Worm (Caenorhabditis elegans) whole organism, L3 larva: ENCODE measurements around the gene F18E9.8.

Experiments used
- ZK546.5 ChIP-seq: sonication (generic microtip); optimal IDR thresholded peaks from 2 replicates; lab custom pipeline; 2017; ENCODE audit warnings: missing biosample characterization, missing genetic modification characterization
- aly-2 ChIP-seq: fragments of 150-350 bp; optimal IDR thresholded peaks from 2 replicates; lab custom pipeline; 2014; ENCODE audit warnings: missing biosample characterization, missing genetic modification characterization
- ceh-16 ChIP-seq: sonication (generic microtip); optimal IDR thresholded peaks from 2 replicates; lab custom pipeline; 2017; ENCODE audit warnings: missing biosample characterization, missing genetic modification characterization
- ceh-9 ChIP-seq: sonication (generic microtip); optimal IDR thresholded peaks from 2 replicates; lab custom pipeline; 2018; ENCODE audit warnings: missing biosample characterization, missing genetic modification characterization
- egl-5 ChIP-seq: fragments of 150-350 bp; optimal IDR thresholded peaks from 2 replicates; lab custom pipeline; 2017; ENCODE audit warnings: missing biosample characterization, missing genetic modification reagents, missing genetic modification characterization, inconsistent platforms
- elt-1 ChIP-seq: fragments of 150-350 bp; optimal IDR thresholded peaks from 2 replicates; lab custom pipeline; 2014; ENCODE audit warnings: missing biosample characterization, missing genetic modification characterization
- elt-2 ChIP-seq: sonication (generic microtip); optimal IDR thresholded peaks from 2 replicates; lab custom pipeline; 2016; ENCODE audit warnings: missing genetic modification reagents, mild to moderate bottlenecking, missing genetic modification characterization, missing compliant biosample characterization
- elt-3 ChIP-seq, 3 experiments: fragments of 150-350 bp in 1 of 3; sonication (generic microtip) in 2 of 3; optimal IDR thresholded peaks; 2 replicates in 2 of 3; 4 replicates in 1 of 3; lab custom pipeline; 2014 to 2017; ENCODE audit warnings: missing biosample characterization in 3 of 3, missing genetic modification characterization in 3 of 3
- eor-1 ChIP-seq, 2 experiments: fragments of 150-350 bp; optimal IDR thresholded peaks; 2 replicates each; lab custom pipeline; 2014 to 2018; ENCODE audit warnings: missing biosample characterization in 2 of 2, missing genetic modification characterization in 2 of 2
- fos-1 ChIP-seq: fragments of 150-350 bp; optimal IDR thresholded peaks from 2 replicates; lab custom pipeline; 2014; ENCODE audit warnings: missing biosample characterization, missing genetic modification characterization
- hmg-11 ChIP-seq: sonication (generic microtip); optimal IDR thresholded peaks from 2 replicates; lab custom pipeline; 2016; ENCODE audit warnings: missing genetic modification characterization, missing compliant biosample characterization
- jun-1 ChIP-seq: fragments of 150-350 bp; optimal IDR thresholded peaks from 2 replicates; lab custom pipeline; 2014; ENCODE audit warnings: missing biosample characterization, missing genetic modification reagents, missing genetic modification characterization
- lin-15B ChIP-seq: fragments of 150-350 bp; optimal IDR thresholded peaks from 2 replicates; lab custom pipeline; 2014; ENCODE audit warnings: missing biosample characterization, missing genetic modification characterization
- lin-39 ChIP-seq: fragments of 150-350 bp; optimal IDR thresholded peaks from 2 replicates; lab custom pipeline; 2018; ENCODE audit warnings: missing biosample characterization, missing genetic modification reagents, missing genetic modification characterization
- mdl-1 ChIP-seq: fragments of 150-350 bp; optimal IDR thresholded peaks from 2 replicates; lab custom pipeline; 2014; ENCODE audit warnings: missing biosample characterization, missing genetic modification characterization
- mml-1 ChIP-seq: fragments of 150-350 bp; sonication (generic microtip); optimal IDR thresholded peaks from 3 replicates; lab custom pipeline; 2014; ENCODE audit warnings: missing biosample characterization, missing genetic modification characterization
- nfya-1 ChIP-seq: sonication (generic microtip); optimal IDR thresholded peaks from 2 replicates; lab custom pipeline; 2017; ENCODE audit warnings: missing genetic modification characterization, mild to moderate bottlenecking, missing compliant biosample characterization, antibody characterized with exemption, moderate library complexity; ENCODE audit not compliant: insufficient read depth
- nhr-12 ChIP-seq: fragments of 150-350 bp; optimal IDR thresholded peaks from 2 replicates; lab custom pipeline; 2014; ENCODE audit warnings: missing biosample characterization, missing genetic modification characterization
- nhr-23 ChIP-seq: fragments of 150-350 bp; optimal IDR thresholded peaks from 2 replicates; lab custom pipeline; 2014; ENCODE audit warnings: missing biosample characterization, missing genetic modification reagents, missing genetic modification characterization
- nhr-237 ChIP-seq: fragments of 150-350 bp; optimal IDR thresholded peaks from 2 replicates; lab custom pipeline; 2014; ENCODE audit warnings: missing biosample characterization, missing genetic modification characterization
- nhr-25 ChIP-seq: sonication (generic microtip); optimal IDR thresholded peaks from 2 replicates; lab custom pipeline; 2017; ENCODE audit warnings: missing biosample characterization, missing genetic modification characterization
- nhr-28 ChIP-seq: fragments of 150-350 bp; optimal IDR thresholded peaks from 2 replicates; lab custom pipeline; 2014; ENCODE audit warnings: missing biosample characterization, missing genetic modification characterization
- nhr-43 ChIP-seq: sonication (generic microtip); optimal IDR thresholded peaks from 2 replicates; lab custom pipeline; 2016; ENCODE audit warnings: mild to moderate bottlenecking, missing genetic modification characterization, missing compliant biosample characterization; ENCODE audit not compliant: poor library complexity, severe bottlenecking
- nhr-76 ChIP-seq: fragments of 150-350 bp; sonication (generic microtip); optimal IDR thresholded peaks from 5 replicates; lab custom pipeline; 2014; ENCODE audit warnings: missing biosample characterization, missing genetic modification characterization
- nhr-77 ChIP-seq: fragments of 150-350 bp; optimal IDR thresholded peaks from 2 replicates; lab custom pipeline; 2014; ENCODE audit warnings: missing biosample characterization, missing genetic modification characterization
- pha-4 ChIP-seq: fragments of 150-350 bp; optimal IDR thresholded peaks from 2 replicates; lab custom pipeline; 2014; ENCODE audit warnings: missing biosample characterization, missing genetic modification reagents, missing genetic modification characterization
- pqm-1 ChIP-seq: fragments of 150-350 bp; optimal IDR thresholded peaks from 2 replicates; lab custom pipeline; 2017; ENCODE audit warnings: missing biosample characterization, missing genetic modification characterization, inconsistent platforms
- sea-2 ChIP-seq: fragments of 150-350 bp; sonication (generic microtip); optimal IDR thresholded peaks from 4 replicates; lab custom pipeline; 2014; ENCODE audit warnings: missing biosample characterization, missing genetic modification reagents, missing genetic modification characterization
- skn-1 ChIP-seq: fragments of 150-350 bp; optimal IDR thresholded peaks from 2 replicates; lab custom pipeline; 2014; ENCODE audit warnings: missing biosample characterization, missing genetic modification characterization
- unc-39 ChIP-seq: sonication (generic microtip); optimal IDR thresholded peaks from 4 replicates; lab custom pipeline; 2017; ENCODE audit warnings: missing biosample characterization, missing genetic modification characterization
- unc-62 ChIP-seq: fragments of 150-350 bp; sonication (generic microtip); optimal IDR thresholded peaks from 4 replicates; lab custom pipeline; 2014; ENCODE audit warnings: missing biosample characterization, missing genetic modification reagents, missing genetic modification characterization
- ztf-11 ChIP-seq: fragments of 150-350 bp; optimal IDR thresholded peaks from 2 replicates; lab custom pipeline; 2014; ENCODE audit warnings: missing biosample characterization, missing genetic modification characterization
- ztf-4 ChIP-seq: fragments of 150-350 bp; optimal IDR thresholded peaks from 2 replicates; lab custom pipeline; 2014; ENCODE audit warnings: missing biosample characterization, missing genetic modification characterization

F18E9.8 gene

ce11 chrX:8567823-8568314 lies 13.5 kb downstream of the F18E9.8 start:
- TF ChIP-seq jun-1, result no peak
- TF ChIP-seq nhr-28, result no peak
- TF ChIP-seq ceh-9, result no peak
- no peak for TF ChIP-seq skn-1 (tag; lab: Kevin White, UChicago)
- no peak for TF ChIP-seq aly-2
- TF ChIP-seq elt-2, result peak; percentile 38

- TF ChIP-seq nhr-25 (no peak), elt-3 (tag; optimal IDR thresholded peaks at IDR 0.05; lab: Kevin White, UChicago) (peak in 1 of 3 experiments; percentile 6), fos-1 (tag; lab: Kevin White, UChicago) (no peak), nhr-237 (tag; lab: Kevin White, UChicago) (no peak), eor-1 (tag; optimal IDR thresholded peaks at IDR 0.05; lab: Kevin White, UChicago) (no peak), elt-2 (peak; percentile 96), unc-62 (GFP tag; lab: Kevin White, UChicago) (peak; percentile 18)
Observed at ce11 chrX:8567166-8567565, 14.2 kb downstream of the F18E9.8 start.

- TF ChIP-seq unc-39 (no peak), mml-1 (tag; lab: Kevin White, UChicago) (no peak), elt-2 (no peak), nhr-23 (tag; lab: Kevin White, UChicago) (no peak), mdl-1 (tag; lab: Kevin White, UChicago) (no peak), ztf-4 (no peak), ceh-9 (no peak), jun-1 (no peak), pqm-1 (no peak), ZK546.5 (tag; lab: Kevin White, UChicago) (no peak), nhr-76 (tag; lab: Kevin White, UChicago) (no peak), lin-39 (tag; lab: Kevin White, UChicago) (no peak), fos-1 (tag; lab: Kevin White, UChicago) (no peak), nhr-77 (no peak), lin-15B (tag; lab: Kevin White, UChicago) (no peak), nhr-237 (tag; lab: Kevin White, UChicago) (no peak), eor-1 (tag; optimal IDR thresholded peaks at IDR 0.05; lab: Kevin White, UChicago) (no peak), egl-5 (tag; lab: Kevin White, UChicago) (no peak)
Observed at ce11 chrX:8566521-8567032, 14.8 kb downstream of the F18E9.8 start.

- TF ChIP-seq lin-15B (tag; lab: Kevin White, UChicago) (no peak), nfya-1 (tag; lab: Kevin White, UChicago) (peak; percentile 84), hmg-11 (tag; lab: Kevin White, UChicago) (peak; percentile 44), ztf-11 (tag; lab: Kevin White, UChicago) (no peak), lin-39 (tag; lab: Kevin White, UChicago) (peak; percentile 67), nhr-23 (tag; lab: Kevin White, UChicago) (peak; percentile 2), sea-2 (GFP tag; lab: Kevin White, UChicago) (peak; percentile 4)
- TF ChIP-seq, all 47 proteins: peak for 5
Observed at ce11 chrX:8565810-8566416, 15.4 kb downstream of the F18E9.8 start.

ce11 chrX:8564451-8564795 lies 16.9 kb downstream of the F18E9.8 start:
- TF ChIP-seq elt-2 (peak; percentile 23), nhr-76 (tag; lab: Kevin White, UChicago) (no peak), pha-4 (tag; lab: Kevin White, UChicago) (peak; percentile 89)

- TF ChIP-seq nhr-76 (tag; lab: Kevin White, UChicago), result no peak
- TF ChIP-seq elt-1 (tag; lab: Kevin White, UChicago), result peak; percentile 62
- no peak for TF ChIP-seq skn-1 (tag; lab: Kevin White, UChicago)
- TF ChIP-seq hmg-11 (tag; lab: Kevin White, UChicago), result no peak
- peak in 1 of 3 experiments; percentile 66 for TF ChIP-seq elt-3 (tag; optimal IDR thresholded peaks at IDR 0.05; lab: Kevin White, UChicago)
- no peak for TF ChIP-seq ceh-16 (tag; lab: Kevin White, UChicago)
- peak; percentile 60 for TF ChIP-seq pqm-1
- TF ChIP-seq nhr-12 (tag; lab: Kevin White, UChicago), result no peak
- TF ChIP-seq nhr-43 (tag; lab: Kevin White, UChicago), result peak; percentile 4
- TF ChIP-seq jun-1, result peak; percentile 49
- TF ChIP-seq ztf-4, result no peak
- no peak for TF ChIP-seq fos-1 (tag; lab: Kevin White, UChicago)
- TF ChIP-seq nhr-77, result no peak
- peak; percentile 49 for TF ChIP-seq elt-2
- TF ChIP-seq, all 47 proteins: peak for 6
Observed at ce11 chrX:8563663-8564450, 17.5 kb downstream of the F18E9.8 start.
